Fruit fly (Drosophila melanogaster) whole organism, embryonic: ENCODE measurements around the gene CG9760.
A peak's percentile ranks its signal among the peaks of the same experiment; 100 is the strongest.

ENCODE experiments used
- ATbp ChIP-seq: fragments of 200-800 bp; sonication (Bioruptor generic); optimal IDR thresholded peaks from 2 replicates; lab custom pipeline; 2017; ENCODE audit warnings: missing biosample characterization, mild to moderate bottlenecking, missing genetic modification characterization, missing genetic modification reagents
- Asciz ChIP-seq: fragments of 200-800 bp; sonication (Bioruptor generic); optimal IDR thresholded peaks from 2 replicates; lab custom pipeline; 2017; ENCODE audit warnings: missing biosample characterization, mild to moderate bottlenecking, missing genetic modification characterization, missing genetic modification reagents
- CG10209 ChIP-seq: fragments of 200-800 bp; sonication (Bioruptor generic); optimal IDR thresholded peaks from 3 replicates; lab custom pipeline; 2017; ENCODE audit warnings: missing biosample characterization, mild to moderate bottlenecking, missing genetic modification characterization, missing genetic modification reagents
- CG10462 ChIP-seq: fragments of 200-800 bp; sonication (Bioruptor generic); optimal IDR thresholded peaks from 2 replicates; lab custom pipeline; 2016; ENCODE audit warnings: missing biosample characterization, missing genetic modification characterization
- CG10959 ChIP-seq: fragments of 200-800 bp; sonication (Bioruptor generic); IDR thresholded peaks from 2 replicates; pipeline ENCODE4 v1.3.6; 2022; ENCODE audit warnings: missing biosample characterization, missing genetic modification characterization
- CG10979 ChIP-seq: fragments of 200-800 bp; sonication (Bioruptor generic); optimal IDR thresholded peaks from 2 replicates; lab custom pipeline; 2018; ENCODE audit warnings: missing biosample characterization, mild to moderate bottlenecking, missing genetic modification characterization, moderate library complexity
- CG11504 ChIP-seq: fragments of 200-800 bp; sonication (Bioruptor generic); optimal IDR thresholded peaks from 3 replicates; lab custom pipeline; 2019; ENCODE audit warnings: missing biosample characterization, mild to moderate bottlenecking, missing genetic modification characterization, moderate library complexity
- CG11723 ChIP-seq: fragments of 200-800 bp; sonication (Bioruptor generic); optimal IDR thresholded peaks from 2 replicates; lab custom pipeline; 2017; ENCODE audit warnings: missing biosample characterization, mild to moderate bottlenecking, missing genetic modification characterization
- CG12659 ChIP-seq: fragments of 200-800 bp; sonication (Bioruptor generic); optimal IDR thresholded peaks from 3 replicates; lab custom pipeline; 2017; ENCODE audit warnings: mild to moderate bottlenecking, missing biosample characterization, missing genetic modification reagents, missing genetic modification characterization
- CG13287 ChIP-seq: fragments of 200-800 bp; sonication (Bioruptor generic); IDR thresholded peaks from 2 replicates; pipeline ENCODE4 v1.3.6; 2022; ENCODE audit warnings: missing biosample characterization, missing genetic modification characterization; ENCODE audit not compliant: partially characterized antibody
- CG13775 ChIP-seq: fragments of 200-800 bp; sonication (Bioruptor generic); optimal IDR thresholded peaks from 3 replicates; lab custom pipeline; 2017; ENCODE audit warnings: missing biosample characterization, mild to moderate bottlenecking, missing genetic modification characterization
- CG13894 ChIP-seq: fragments of 200-800 bp; sonication (Bioruptor generic); optimal IDR thresholded peaks from 3 replicates; lab custom pipeline; 2018; ENCODE audit warnings: missing biosample characterization, mild to moderate bottlenecking, missing genetic modification characterization, moderate library complexity
- CG14014 ChIP-seq: fragments of 200-800 bp; sonication (Bioruptor generic); IDR thresholded peaks from 2 replicates; pipeline ENCODE4 v1.3.6; 2022; ENCODE audit warnings: missing biosample characterization, missing genetic modification characterization
- CG15601 ChIP-seq: fragments of 200-800 bp; sonication (Bioruptor generic); optimal IDR thresholded peaks from 3 replicates; lab custom pipeline; 2019; ENCODE audit warnings: missing biosample characterization, mild to moderate bottlenecking, missing genetic modification characterization, moderate library complexity
- CG17802 ChIP-seq: fragments of 200-800 bp; sonication (Bioruptor generic); optimal IDR thresholded peaks from 2 replicates; lab custom pipeline; 2018; ENCODE audit warnings: missing biosample characterization, mild to moderate bottlenecking, missing genetic modification characterization, moderate library complexity
- CG2120 ChIP-seq: fragments of 200-800 bp; sonication (Bioruptor generic); optimal IDR thresholded peaks from 3 replicates; lab custom pipeline; 2016; ENCODE audit warnings: missing biosample characterization, missing genetic modification characterization
- CG30403 ChIP-seq: fragments of 200-800 bp; sonication (Bioruptor generic); optimal IDR thresholded peaks from 3 replicates; lab custom pipeline; 2016; ENCODE audit warnings: missing biosample characterization, missing genetic modification characterization
- CG31224 ChIP-seq: fragments of 200-800 bp; sonication (Bioruptor generic); IDR thresholded peaks from 2 replicates; pipeline ENCODE4 v1.3.6; 2022; ENCODE audit warnings: missing biosample characterization, missing genetic modification characterization
- CG42726 ChIP-seq: fragments of 200-800 bp; sonication (Bioruptor generic); IDR thresholded peaks from 2 replicates; pipeline ENCODE4 v1.3.6; 2022; ENCODE audit warnings: missing biosample characterization, missing genetic modification characterization; ENCODE audit not compliant: partially characterized antibody
- CG8388 ChIP-seq: fragments of 200-800 bp; sonication (Bioruptor generic); optimal IDR thresholded peaks from 2 replicates; lab custom pipeline; 2019; ENCODE audit warnings: missing biosample characterization, mild to moderate bottlenecking, missing genetic modification characterization, moderate library complexity
- CkIIα-i1 ChIP-seq: fragments of 200-800 bp; sonication (Bioruptor generic); IDR thresholded peaks from 2 replicates; pipeline ENCODE4 v1.3.6; 2022; ENCODE audit warnings: missing biosample characterization, missing genetic modification characterization
- Dek ChIP-seq: fragments of 200-800 bp; sonication (Bioruptor generic); optimal IDR thresholded peaks from 3 replicates; lab custom pipeline; 2019; ENCODE audit warnings: missing biosample characterization, mild to moderate bottlenecking, missing genetic modification characterization, moderate library complexity
- HHEX ChIP-seq: fragments of 200-800 bp; sonication (Bioruptor generic); optimal IDR thresholded peaks from 3 replicates; lab custom pipeline; 2017; ENCODE audit warnings: missing biosample characterization, mild to moderate bottlenecking, missing genetic modification characterization, missing genetic modification reagents
- HLH54F ChIP-seq: fragments of 200-800 bp; sonication (Bioruptor generic); optimal IDR thresholded peaks from 3 replicates; lab custom pipeline; 2016; ENCODE audit warnings: missing biosample characterization, missing genetic modification characterization
- HLHmδ ChIP-seq: fragments of 200-800 bp; sonication (Bioruptor generic); optimal IDR thresholded peaks from 2 replicates; lab custom pipeline; 2018; ENCODE audit warnings: missing biosample characterization, mild to moderate bottlenecking, missing genetic modification characterization, moderate library complexity
- HmgZ ChIP-seq: fragments of 200-800 bp; sonication (Bioruptor generic); optimal IDR thresholded peaks from 2 replicates; lab custom pipeline; 2018; ENCODE audit warnings: missing biosample characterization, mild to moderate bottlenecking, missing genetic modification characterization
- Hr39 ChIP-seq: fragments of >200 bp; optimal IDR thresholded peaks from 2 replicates; lab custom pipeline; 2017
- Hr51 ChIP-seq, 2 experiments: fragments of 200-800 bp; sonication (Bioruptor generic); optimal IDR thresholded peaks; 2 replicates in 1 of 2; 3 replicates in 1 of 2; lab custom pipeline; 2016 to 2018; ENCODE audit warnings: missing biosample characterization in 2 of 2, missing genetic modification characterization in 2 of 2, mild to moderate bottlenecking in 1 of 2, moderate library complexity in 1 of 2
- Hr78 ChIP-seq, 2 experiments: fragments of 200-800 bp in 1 of 2; fragments of >200 bp in 1 of 2; sonication (Bioruptor generic) in 1 of 2; optimal IDR thresholded peaks; 2 replicates each; lab custom pipeline; 2017 to 2019; ENCODE audit warnings: missing biosample characterization in 2 of 2, missing genetic modification characterization in 2 of 2, mild to moderate bottlenecking in 1 of 2, moderate library complexity in 1 of 2
- Myb ChIP-seq: fragments of 200-800 bp; sonication (Bioruptor generic); optimal IDR thresholded peaks from 2 replicates; lab custom pipeline; 2016; ENCODE audit warnings: missing biosample characterization, missing genetic modification characterization
- NFAT ChIP-seq: fragments of 200-800 bp; sonication (Bioruptor generic); IDR thresholded peaks from 2 replicates; pipeline ENCODE4 v1.3.6; 2022; ENCODE audit warnings: missing biosample characterization, missing genetic modification characterization
- Opbp ChIP-seq: fragments of 200-800 bp; sonication (Bioruptor generic); IDR thresholded peaks from 3 replicates; pipeline ENCODE4 v1.3.6; 2022; ENCODE audit warnings: missing biosample characterization, missing genetic modification characterization; ENCODE audit not compliant: partially characterized antibody
- PHDP ChIP-seq: fragments of 200-800 bp; sonication (Bioruptor generic); optimal IDR thresholded peaks from 3 replicates; lab custom pipeline; 2018; ENCODE audit warnings: missing biosample characterization, mild to moderate bottlenecking, missing genetic modification characterization, moderate library complexity
- Spps ChIP-seq: fragments of 200-800 bp; sonication (Bioruptor generic); optimal IDR thresholded peaks from 2 replicates; lab custom pipeline; 2018; ENCODE audit warnings: missing biosample characterization, mild to moderate bottlenecking, missing genetic modification characterization
- Trl ChIP-seq, 3 experiments: fragments of >200 bp in 2 of 3; fragments of 200-800 bp in 1 of 3; sonication (Bioruptor generic) in 1 of 3; optimal IDR thresholded peaks; 2 replicates in 1 of 3; 3 replicates in 2 of 3; lab custom pipeline; 2016 to 2017; ENCODE audit warnings: missing biosample characterization in 1 of 3, missing genetic modification characterization in 1 of 3
- caup ChIP-seq: fragments of 200-800 bp; sonication (Bioruptor generic); optimal IDR thresholded peaks from 3 replicates; lab custom pipeline; 2017; ENCODE audit warnings: missing biosample characterization, mild to moderate bottlenecking, missing genetic modification characterization, moderate library complexity; ENCODE audit not compliant: severe bottlenecking
- dpn ChIP-seq, 2 experiments: fragments of 200-800 bp; sonication (Bioruptor generic); optimal IDR thresholded peaks; 3 replicates each; lab custom pipeline; 2016; ENCODE audit warnings: missing biosample characterization in 2 of 2, missing genetic modification characterization in 2 of 2
- en ChIP-seq: fragments of 200-800 bp; sonication (Bioruptor generic); optimal IDR thresholded peaks from 2 replicates; lab custom pipeline; 2016; ENCODE audit warnings: missing biosample characterization, missing genetic modification characterization
- fu2 ChIP-seq: fragments of 200-800 bp; sonication (Bioruptor generic); optimal IDR thresholded peaks from 2 replicates; lab custom pipeline; 2016; ENCODE audit warnings: missing biosample characterization, missing genetic modification characterization
- inv ChIP-seq: fragments of 200-800 bp; sonication (Bioruptor generic); IDR thresholded peaks from 2 replicates; pipeline ENCODE4 v1.3.6; 2022; ENCODE audit warnings: missing biosample characterization, missing genetic modification characterization; ENCODE audit not compliant: partially characterized antibody
- scrt ChIP-seq: fragments of 200-800 bp; sonication (Bioruptor generic); optimal IDR thresholded peaks from 2 replicates; lab custom pipeline; 2018; ENCODE audit warnings: missing biosample characterization, mild to moderate bottlenecking, missing genetic modification characterization, moderate library complexity
- shn ChIP-seq: fragments of 200-800 bp; sonication (Bioruptor generic); optimal IDR thresholded peaks from 3 replicates; lab custom pipeline; 2016; ENCODE audit warnings: missing biosample characterization, missing genetic modification characterization
- sob ChIP-seq: fragments of 200-800 bp; sonication (Bioruptor generic); IDR thresholded peaks from 2 replicates; pipeline ENCODE4 v1.3.6; 2022; ENCODE audit warnings: missing biosample characterization, missing genetic modification characterization
- ssp ChIP-seq: fragments of 200-800 bp; sonication (Bioruptor generic); IDR thresholded peaks from 2 replicates; pipeline ENCODE4 v1.3.6; 2022; ENCODE audit warnings: missing biosample characterization, missing genetic modification characterization
- tin ChIP-seq: fragments of 200-800 bp; sonication (Bioruptor generic); optimal IDR thresholded peaks from 3 replicates; lab custom pipeline; 2016; ENCODE audit warnings: missing biosample characterization, missing genetic modification characterization
- toy ChIP-seq: fragments of 200-800 bp; sonication (Bioruptor generic); IDR thresholded peaks from 2 replicates; pipeline ENCODE4 v1.3.6; 2022; ENCODE audit warnings: missing biosample characterization, missing genetic modification characterization
- ttk ChIP-seq: fragments of 200-800 bp; sonication (Bioruptor generic); IDR thresholded peaks from 2 replicates; pipeline ENCODE4 v2.1.2; 2022; ENCODE audit warnings: missing biosample characterization, missing genetic modification characterization
- zfh2 ChIP-seq: fragments of 200-800 bp; sonication (Bioruptor generic); optimal IDR thresholded peaks from 2 replicates; lab custom pipeline; 2016; ENCODE audit warnings: missing biosample characterization, missing genetic modification characterization

Gene CG9760

DNA sequence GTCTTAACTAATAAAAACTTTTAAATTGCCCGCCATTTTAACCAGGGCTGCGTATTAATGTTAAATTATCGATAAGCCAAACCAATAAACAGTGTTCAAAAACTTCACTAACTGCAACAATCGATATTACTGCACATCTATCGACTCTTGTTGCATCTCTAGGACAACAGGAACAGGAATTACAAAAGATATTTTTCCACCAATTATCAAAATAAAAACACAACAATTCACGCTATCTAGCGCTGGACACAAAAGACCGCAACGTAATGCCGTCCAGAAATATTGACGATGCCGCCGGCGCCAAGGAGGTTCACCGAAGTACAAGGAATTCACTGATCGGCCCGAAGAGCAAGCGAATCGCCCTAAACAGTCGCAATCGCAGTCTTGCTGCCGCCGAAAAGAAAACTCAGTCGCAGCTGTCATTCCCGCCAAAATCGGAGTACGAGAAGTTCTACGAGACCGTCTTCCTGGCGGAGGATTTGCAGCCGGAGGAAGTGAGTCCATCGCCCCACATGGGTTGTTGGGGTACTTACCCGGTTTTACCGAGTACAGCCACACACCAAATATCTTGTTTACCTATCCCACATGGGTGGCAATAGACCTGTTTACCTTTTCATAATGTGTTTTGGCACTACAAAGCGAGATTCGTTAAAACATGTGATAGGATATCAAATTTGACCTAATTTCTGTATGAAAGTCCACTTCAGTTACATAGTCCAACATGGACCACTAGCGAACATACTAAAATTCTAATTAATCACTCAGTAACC lies 47.4 kb downstream of the CG9760 start, which contains the start of gene vers (continued):
- no peak for TF ChIP-seq ATbp (GFP tag; lab: Kevin White, UChicago)
- TF ChIP-seq CG10979 (tag; lab: Kevin White, UChicago) = no peak
- TF ChIP-seq inv (GFP tag; lab: Robert Waterston, UW) = peak; percentile 90
- no peak for TF ChIP-seq scrt
- TF ChIP-seq CG10462 (GFP tag; lab: Kevin White, UChicago) = no peak
- no peak for TF ChIP-seq HHEX
- TF ChIP-seq ssp (GFP tag; lab: Robert Waterston, UW) = no peak
- no peak for TF ChIP-seq ttk
- TF ChIP-seq CG31224 = no peak
- no peak for TF ChIP-seq CG17802
- no peak for TF ChIP-seq CG13894 (tag; lab: Kevin White, UChicago)
- peak in 1 of 2 experiments; percentile 30 for TF ChIP-seq dpn (GFP tag; optimal IDR thresholded peaks at IDR 0.05; lab: Kevin White, UChicago)
- peak; percentile 42 for TF ChIP-seq CG2120 (GFP tag; lab: Kevin White, UChicago)
- peak; percentile 14 for TF ChIP-seq Myb
- no peak for TF ChIP-seq en (GFP tag; lab: Kevin White, UChicago)
- peak; percentile 43 for TF ChIP-seq HmgZ (tag; lab: Kevin White, UChicago)
- no peak for TF ChIP-seq CkIIα-i1 (GFP tag; lab: Robert Waterston, UW)
- no peak for TF ChIP-seq Trl (optimal IDR thresholded peaks at IDR 0.05; lab: Kevin White, UChicago)
- peak; percentile 52 for TF ChIP-seq Trl (GFP tag; optimal IDR thresholded peaks at IDR 0.05; lab: Kevin White, UChicago)
- TF ChIP-seq CG13775 = no peak
- peak; percentile 25 for TF ChIP-seq HLH54F (GFP tag; lab: Kevin White, UChicago)
- peak; percentile 95 for TF ChIP-seq Opbp (GFP tag; lab: Robert Waterston, UW)
- TF ChIP-seq sob (GFP tag; lab: Robert Waterston, UW) = peak; percentile 56
- peak; percentile 76 for TF ChIP-seq CG42726 (GFP tag; lab: Robert Waterston, UW)
- TF ChIP-seq toy (GFP tag; lab: Robert Waterston, UW) = no peak
- TF ChIP-seq CG11723 (GFP tag; lab: Kevin White, UChicago) = no peak
- TF ChIP-seq Asciz = no peak
- peak; percentile 19 for TF ChIP-seq CG30403 (GFP tag; lab: Kevin White, UChicago)
- TF ChIP-seq fu2 = no peak
- TF ChIP-seq PHDP (tag; lab: Kevin White, UChicago) = no peak
- no peak for TF ChIP-seq Hr51 (GFP tag; optimal IDR thresholded peaks at IDR 0.05; lab: Kevin White, UChicago)
- TF ChIP-seq CG14014 (GFP tag; lab: Robert Waterston, UW) = peak; percentile 64; the same call in 1 of the 2 replicates
- no peak for TF ChIP-seq CG10209 (GFP tag; lab: Kevin White, UChicago)
- TF ChIP-seq Hr78 (GFP tag; optimal IDR thresholded peaks at IDR 0.05; lab: Kevin White, UChicago) = no peak
- TF ChIP-seq caup (GFP tag; lab: Kevin White, UChicago) = no peak
- no peak for TF ChIP-seq CG15601 (tag; lab: Kevin White, UChicago)
- TF ChIP-seq CG13287 (GFP tag; lab: Robert Waterston, UW) = peak; percentile 98
- TF ChIP-seq Spps (tag; lab: Kevin White, UChicago) = no peak
- no peak for TF ChIP-seq Dek
- TF ChIP-seq CG11504 = peak; percentile 21
- TF ChIP-seq shn (GFP tag; lab: Kevin White, UChicago) = no peak
- TF ChIP-seq CG10959 = no peak
- peak; percentile 23 for TF ChIP-seq tin (GFP tag; lab: Kevin White, UChicago)
- TF ChIP-seq Hr39 (lab: Kevin White, UChicago) = no peak
- no peak for TF ChIP-seq HLHmδ
- 0 out of 2 replicates have a peak, but pooled peaks have one; percentile 26 for TF ChIP-seq NFAT (GFP tag; lab: Robert Waterston, UW)
- peak; percentile 23 for TF ChIP-seq CG8388 (GFP tag; lab: Kevin White, UChicago)
- TF ChIP-seq CG12659 (GFP tag; lab: Kevin White, UChicago) = peak; percentile 50
- TF ChIP-seq zfh2 = peak; percentile 33
